Worm (Caenorhabditis elegans) whole organism, L3 larva: ENCODE measurements around the gene B0336.13.
A peak's percentile ranks its signal among the peaks of the same experiment; 100 is the strongest.

Experiments
- R02D3.7 ChIP-seq: fragments of 150-350 bp; optimal IDR thresholded peaks from 2 replicates; lab custom pipeline; 2014; ENCODE audit warnings: missing biosample characterization, missing genetic modification characterization
- ZK546.5 ChIP-seq: sonication (generic microtip); optimal IDR thresholded peaks from 2 replicates; lab custom pipeline; 2017; ENCODE audit warnings: missing biosample characterization, missing genetic modification characterization
- aly-2 ChIP-seq: fragments of 150-350 bp; optimal IDR thresholded peaks from 2 replicates; lab custom pipeline; 2014; ENCODE audit warnings: missing biosample characterization, missing genetic modification characterization
- ama-1 ChIP-seq: fragments of 150-350 bp; optimal IDR thresholded peaks from 2 replicates; lab custom pipeline; 2018
- ceh-16 ChIP-seq: sonication (generic microtip); optimal IDR thresholded peaks from 2 replicates; lab custom pipeline; 2017; ENCODE audit warnings: missing biosample characterization, missing genetic modification characterization
- ceh-28 ChIP-seq: fragments of 150-350 bp; optimal IDR thresholded peaks from 2 replicates; lab custom pipeline; 2014; ENCODE audit warnings: missing biosample characterization, missing genetic modification reagents, missing genetic modification characterization
- ceh-82 ChIP-seq: fragments of 150-350 bp; optimal IDR thresholded peaks from 2 replicates; lab custom pipeline; 2014; ENCODE audit warnings: missing biosample characterization, missing genetic modification characterization
- ceh-9 ChIP-seq: sonication (generic microtip); optimal IDR thresholded peaks from 2 replicates; lab custom pipeline; 2018; ENCODE audit warnings: missing biosample characterization, missing genetic modification characterization
- daf-12 ChIP-seq: fragments of 150-350 bp; optimal IDR thresholded peaks from 2 replicates; lab custom pipeline; 2014; ENCODE audit warnings: missing biosample characterization, missing genetic modification reagents, missing genetic modification characterization
- egl-27 ChIP-seq: sonication (generic microtip); optimal IDR thresholded peaks from 4 replicates; lab custom pipeline; 2017; ENCODE audit warnings: missing biosample characterization, missing genetic modification reagents, missing genetic modification characterization
- egl-5 ChIP-seq: fragments of 150-350 bp; optimal IDR thresholded peaks from 2 replicates; lab custom pipeline; 2017; ENCODE audit warnings: missing biosample characterization, missing genetic modification reagents, missing genetic modification characterization, inconsistent platforms
- elt-1 ChIP-seq: fragments of 150-350 bp; optimal IDR thresholded peaks from 2 replicates; lab custom pipeline; 2014; ENCODE audit warnings: missing biosample characterization, missing genetic modification characterization
- elt-2 ChIP-seq: sonication (generic microtip); optimal IDR thresholded peaks from 2 replicates; lab custom pipeline; 2016; ENCODE audit warnings: missing genetic modification reagents, mild to moderate bottlenecking, missing genetic modification characterization, missing compliant biosample characterization
- elt-3 ChIP-seq, 3 experiments: fragments of 150-350 bp in 1 of 3; sonication (generic microtip) in 2 of 3; optimal IDR thresholded peaks; 2 replicates in 2 of 3; 4 replicates in 1 of 3; lab custom pipeline; 2014 to 2017; ENCODE audit warnings: missing biosample characterization in 3 of 3, missing genetic modification characterization in 3 of 3
- eor-1 ChIP-seq, 2 experiments: fragments of 150-350 bp; optimal IDR thresholded peaks; 2 replicates each; lab custom pipeline; 2014 to 2018; ENCODE audit warnings: missing biosample characterization in 2 of 2, missing genetic modification characterization in 2 of 2
- fkh-10 ChIP-seq: sonication (generic microtip); optimal IDR thresholded peaks from 2 replicates; lab custom pipeline; 2017; ENCODE audit warnings: missing biosample characterization, missing genetic modification reagents, missing genetic modification characterization
- fkh-2 ChIP-seq: fragments of 150-350 bp; optimal IDR thresholded peaks from 2 replicates; lab custom pipeline; 2014; ENCODE audit warnings: missing biosample characterization, missing genetic modification reagents, missing genetic modification characterization
- fos-1 ChIP-seq: fragments of 150-350 bp; optimal IDR thresholded peaks from 2 replicates; lab custom pipeline; 2014; ENCODE audit warnings: missing biosample characterization, missing genetic modification characterization
- hmg-11 ChIP-seq: sonication (generic microtip); optimal IDR thresholded peaks from 2 replicates; lab custom pipeline; 2016; ENCODE audit warnings: missing genetic modification characterization, missing compliant biosample characterization
- jun-1 ChIP-seq: fragments of 150-350 bp; optimal IDR thresholded peaks from 2 replicates; lab custom pipeline; 2014; ENCODE audit warnings: missing biosample characterization, missing genetic modification reagents, missing genetic modification characterization
- lin-15B ChIP-seq: fragments of 150-350 bp; optimal IDR thresholded peaks from 2 replicates; lab custom pipeline; 2014; ENCODE audit warnings: missing biosample characterization, missing genetic modification characterization
- lin-39 ChIP-seq: fragments of 150-350 bp; optimal IDR thresholded peaks from 2 replicates; lab custom pipeline; 2018; ENCODE audit warnings: missing biosample characterization, missing genetic modification reagents, missing genetic modification characterization
- lsy-12 ChIP-seq: sonication (generic microtip); optimal IDR thresholded peaks from 2 replicates; lab custom pipeline; 2016; ENCODE audit warnings: mild to moderate bottlenecking, missing genetic modification characterization, missing compliant biosample characterization
- mdl-1 ChIP-seq: fragments of 150-350 bp; optimal IDR thresholded peaks from 2 replicates; lab custom pipeline; 2014; ENCODE audit warnings: missing biosample characterization, missing genetic modification characterization
- mml-1 ChIP-seq: fragments of 150-350 bp; sonication (generic microtip); optimal IDR thresholded peaks from 3 replicates; lab custom pipeline; 2014; ENCODE audit warnings: missing biosample characterization, missing genetic modification characterization
- nfya-1 ChIP-seq: sonication (generic microtip); optimal IDR thresholded peaks from 2 replicates; lab custom pipeline; 2017; ENCODE audit warnings: missing genetic modification characterization, mild to moderate bottlenecking, missing compliant biosample characterization, antibody characterized with exemption, moderate library complexity; ENCODE audit not compliant: insufficient read depth
- nhr-11 ChIP-seq: fragments of 150-350 bp; optimal IDR thresholded peaks from 2 replicates; lab custom pipeline; 2014; ENCODE audit warnings: missing biosample characterization, missing genetic modification characterization
- nhr-12 ChIP-seq: fragments of 150-350 bp; optimal IDR thresholded peaks from 2 replicates; lab custom pipeline; 2014; ENCODE audit warnings: missing biosample characterization, missing genetic modification characterization
- nhr-23 ChIP-seq: fragments of 150-350 bp; optimal IDR thresholded peaks from 2 replicates; lab custom pipeline; 2014; ENCODE audit warnings: missing biosample characterization, missing genetic modification reagents, missing genetic modification characterization
- nhr-237 ChIP-seq: fragments of 150-350 bp; optimal IDR thresholded peaks from 2 replicates; lab custom pipeline; 2014; ENCODE audit warnings: missing biosample characterization, missing genetic modification characterization
- nhr-25 ChIP-seq: sonication (generic microtip); optimal IDR thresholded peaks from 2 replicates; lab custom pipeline; 2017; ENCODE audit warnings: missing biosample characterization, missing genetic modification characterization
- nhr-28 ChIP-seq: fragments of 150-350 bp; optimal IDR thresholded peaks from 2 replicates; lab custom pipeline; 2014; ENCODE audit warnings: missing biosample characterization, missing genetic modification characterization
- nhr-43 ChIP-seq: sonication (generic microtip); optimal IDR thresholded peaks from 2 replicates; lab custom pipeline; 2016; ENCODE audit warnings: mild to moderate bottlenecking, missing genetic modification characterization, missing compliant biosample characterization; ENCODE audit not compliant: poor library complexity, severe bottlenecking
- nhr-67 ChIP-seq: fragments of 150-350 bp; optimal IDR thresholded peaks from 2 replicates; lab custom pipeline; 2014; ENCODE audit warnings: missing biosample characterization, missing genetic modification characterization
- nhr-76 ChIP-seq: fragments of 150-350 bp; sonication (generic microtip); optimal IDR thresholded peaks from 5 replicates; lab custom pipeline; 2014; ENCODE audit warnings: missing biosample characterization, missing genetic modification characterization
- nhr-77 ChIP-seq: fragments of 150-350 bp; optimal IDR thresholded peaks from 2 replicates; lab custom pipeline; 2014; ENCODE audit warnings: missing biosample characterization, missing genetic modification characterization
- pha-4 ChIP-seq: fragments of 150-350 bp; optimal IDR thresholded peaks from 2 replicates; lab custom pipeline; 2014; ENCODE audit warnings: missing biosample characterization, missing genetic modification reagents, missing genetic modification characterization
- pqm-1 ChIP-seq: fragments of 150-350 bp; optimal IDR thresholded peaks from 2 replicates; lab custom pipeline; 2017; ENCODE audit warnings: missing biosample characterization, missing genetic modification characterization, inconsistent platforms
- sea-2 ChIP-seq: fragments of 150-350 bp; sonication (generic microtip); optimal IDR thresholded peaks from 4 replicates; lab custom pipeline; 2014; ENCODE audit warnings: missing biosample characterization, missing genetic modification reagents, missing genetic modification characterization
- skn-1 ChIP-seq: fragments of 150-350 bp; optimal IDR thresholded peaks from 2 replicates; lab custom pipeline; 2014; ENCODE audit warnings: missing biosample characterization, missing genetic modification characterization
- snpc-4 ChIP-seq: fragments of 150-350 bp; optimal IDR thresholded peaks from 2 replicates; lab custom pipeline; 2014; ENCODE audit warnings: missing biosample characterization, missing genetic modification characterization
- tbx-2 ChIP-seq: sonication (generic microtip); optimal IDR thresholded peaks from 2 replicates; lab custom pipeline; 2016; ENCODE audit warnings: mild to moderate bottlenecking, missing genetic modification characterization, missing compliant biosample characterization
- unc-39 ChIP-seq: sonication (generic microtip); optimal IDR thresholded peaks from 4 replicates; lab custom pipeline; 2017; ENCODE audit warnings: missing biosample characterization, missing genetic modification characterization
- unc-62 ChIP-seq: fragments of 150-350 bp; sonication (generic microtip); optimal IDR thresholded peaks from 4 replicates; lab custom pipeline; 2014; ENCODE audit warnings: missing biosample characterization, missing genetic modification reagents, missing genetic modification characterization
- zag-1 ChIP-seq: fragments of 150-350 bp; optimal IDR thresholded peaks from 2 replicates; lab custom pipeline; 2014; ENCODE audit warnings: missing biosample characterization, missing genetic modification characterization
- ztf-11 ChIP-seq: fragments of 150-350 bp; optimal IDR thresholded peaks from 2 replicates; lab custom pipeline; 2014; ENCODE audit warnings: missing biosample characterization, missing genetic modification characterization
- ztf-4 ChIP-seq: fragments of 150-350 bp; optimal IDR thresholded peaks from 2 replicates; lab custom pipeline; 2014; ENCODE audit warnings: missing biosample characterization, missing genetic modification characterization

Gene B0336.13

ce11 chrIII:5701491-5701890 is 7.7 kb downstream of the B0336.13 start:
- no peak for TF ChIP-seq egl-27
- no peak for TF ChIP-seq nhr-11
- TF ChIP-seq nhr-237 (tag; lab: Kevin White, UChicago): no peak
- no peak for TF ChIP-seq skn-1
- TF ChIP-seq fos-1 (tag; lab: Kevin White, UChicago): no peak

- TF ChIP-seq ceh-16 (tag; lab: Kevin White, UChicago) (no peak), jun-1 (tag; lab: Kevin White, UChicago) (no peak), ztf-4 (tag; lab: Kevin White, UChicago) (no peak), daf-12 (tag; lab: Kevin White, UChicago) (no peak)
Measured at ce11 chrIII:5705228-5705888, 11.5 kb downstream of the B0336.13 start, which contains the start of gene swp-1. swp-1 (minus strand) TSS chrIII:5705525.

ce11 chrIII:5706077-5706627 is 12.3 kb downstream of the B0336.13 start, which contains the start of gene rpl-23:
rpl-23 (minus strand) TSS chrIII:5706127.
- TF ChIP-seq nhr-67 (no peak), lin-39 (tag; lab: Kevin White, UChicago) (peak; percentile 98), jun-1 (tag; lab: Kevin White, UChicago) (peak; percentile 73), snpc-4 (tag; lab: Kevin White, UChicago) (peak; percentile 84), daf-12 (tag; lab: Kevin White, UChicago) (no peak), nhr-12 (tag; lab: Kevin White, UChicago) (no peak), skn-1 (peak; percentile 85), tbx-2 (tag; lab: Kevin White, UChicago) (peak; percentile 17), nhr-76 (tag; lab: Kevin White, UChicago) (no peak), mdl-1 (tag; lab: Kevin White, UChicago) (no peak), nhr-28 (tag; lab: Kevin White, UChicago) (no peak), mml-1 (tag; lab: Kevin White, UChicago) (no peak), ceh-82 (tag; lab: Kevin White, UChicago) (peak; percentile 56), egl-27 (peak; percentile 23), ceh-16 (tag; lab: Kevin White, UChicago) (peak; percentile 65), aly-2 (tag; lab: Kevin White, UChicago) (no peak), nhr-23 (tag; lab: Kevin White, UChicago) (peak; percentile 99), fkh-2 (tag; lab: Kevin White, UChicago) (no peak), ama-1 (lab: Kevin White, UChicago) (peak; percentile 36), elt-3 (tag; optimal IDR thresholded peaks at IDR 0.05; lab: Kevin White, UChicago) (no peak), ZK546.5 (tag; lab: Kevin White, UChicago) (peak; percentile 3), ceh-28 (peak; percentile 96), ztf-4 (tag; lab: Kevin White, UChicago) (no peak), nfya-1 (tag; lab: Kevin White, UChicago) (peak; percentile 96), R02D3.7 (peak; percentile 99), pha-4 (tag; lab: Kevin White, UChicago) (peak; percentile 99), fkh-10 (GFP tag; lab: Kevin White, UChicago) (peak; percentile 81), unc-62 (no peak), zag-1 (peak; percentile 7), nhr-11 (peak; percentile 80), egl-5 (tag; lab: Kevin White, UChicago) (peak; percentile 97), lin-15B (tag; lab: Kevin White, UChicago) (peak; percentile 93), elt-1 (tag; lab: Kevin White, UChicago) (peak; percentile 48), nhr-43 (peak; percentile 58), nhr-77 (peak; percentile 32), ztf-11 (tag; lab: Kevin White, UChicago) (no peak), sea-2 (no peak), hmg-11 (tag; lab: Kevin White, UChicago) (peak; percentile 77), fos-1 (tag; lab: Kevin White, UChicago) (peak; percentile 48), elt-2 (tag; lab: Kevin White, UChicago) (peak; percentile 55), lsy-12 (tag; lab: Kevin White, UChicago) (peak; percentile 70), pqm-1 (tag; lab: Kevin White, UChicago) (peak; percentile 91), nhr-25 (tag; lab: Kevin White, UChicago) (peak; percentile 97), unc-39 (tag; lab: Kevin White, UChicago) (no peak), eor-1 (tag; optimal IDR thresholded peaks at IDR 0.05; lab: Kevin White, UChicago) (no peak), nhr-237 (tag; lab: Kevin White, UChicago) (no peak), ceh-9 (tag; lab: Kevin White, UChicago) (no peak)
